Worm (Caenorhabditis elegans) whole organism, L1 larva: ENCODE results near the gene sri-36.
"Not testable (repeated sequence)": the region's sequence is repeated elsewhere in the genome, so short reads cannot be mapped to it uniquely, and the experiment has no call there.

Source experiments
- C16A3.4 ChIP-seq: fragments of 150-350 bp; optimal IDR thresholded peaks from 2 replicates; lab custom pipeline; 2014; ENCODE audit warnings: missing biosample characterization, missing genetic modification characterization
- Y116A8C.19 ChIP-seq: sonication (generic microtip); optimal IDR thresholded peaks from 2 replicates; lab custom pipeline; 2016; ENCODE audit warnings: missing compliant biosample characterization, missing genetic modification characterization, borderline replicate concordance
- aha-1 ChIP-seq: fragments of 150-350 bp; optimal IDR thresholded peaks from 2 replicates; lab custom pipeline; 2014; ENCODE audit warnings: missing biosample characterization, missing genetic modification characterization
- aly-2 ChIP-seq: fragments of 150-350 bp; optimal IDR thresholded peaks from 2 replicates; lab custom pipeline; 2014; ENCODE audit warnings: missing biosample characterization, missing genetic modification characterization
- blmp-1 ChIP-seq: fragments of 150-350 bp; optimal IDR thresholded peaks from 2 replicates; lab custom pipeline; 2014; ENCODE audit warnings: missing biosample characterization, missing genetic modification characterization
- ceh-63 ChIP-seq: fragments of 200-800 bp; sonication (Bioruptor generic); optimal IDR thresholded peaks from 2 replicates; lab custom pipeline; 2018; ENCODE audit warnings: mild to moderate bottlenecking, missing genetic modification characterization, missing compliant biosample characterization
- ceh-88 ChIP-seq: fragments of 200-800 bp; sonication (Bioruptor generic); IDR thresholded peaks from 2 replicates; pipeline ENCODE4 v1.3.6; 2022; ENCODE audit warnings: missing genetic modification characterization, missing compliant biosample characterization
- ceh-90 ChIP-seq: sonication (generic microtip); optimal IDR thresholded peaks from 2 replicates; lab custom pipeline; 2016; ENCODE audit warnings: missing genetic modification characterization, missing compliant biosample characterization
- dpl-1 ChIP-seq, 3 experiments: fragments of 150-350 bp in 2 of 3; sonication (generic microtip) in 1 of 3; optimal IDR thresholded peaks; 2 replicates each; lab custom pipeline; 2014 to 2017; ENCODE audit warnings: missing biosample characterization in 3 of 3, missing genetic modification characterization in 3 of 3, missing genetic modification reagents in 3 of 3
- dsc-1 ChIP-seq: sonication (generic microtip); optimal IDR thresholded peaks from 2 replicates; lab custom pipeline; 2016; ENCODE audit warnings: mild to moderate bottlenecking, missing genetic modification characterization, missing compliant biosample characterization
- efl-1 ChIP-seq, 4 experiments: fragments of 150-350 bp; optimal IDR thresholded peaks in 3 of 4; peaks in 1 of 4; 1 replicate in 1 of 4; 2 replicates in 3 of 4; lab custom pipeline; 2014; ENCODE audit warnings: missing biosample characterization in 2 of 4, missing genetic modification characterization in 2 of 4, missing genetic modification reagents in 2 of 4
- egl-13 ChIP-seq: sonication (generic microtip); optimal IDR thresholded peaks from 2 replicates; lab custom pipeline; 2016; ENCODE audit warnings: missing genotype, missing genetic modification reagents, missing genetic modification characterization, missing compliant biosample characterization
- elt-2 ChIP-seq: sonication (generic microtip); optimal IDR thresholded peaks from 2 replicates; lab custom pipeline; 2016; ENCODE audit warnings: missing genetic modification characterization, mild to moderate bottlenecking, inconsistent platforms, missing compliant biosample characterization, missing genetic modification reagents
- ets-5 ChIP-seq: fragments of 200-800 bp; sonication (Bioruptor generic); IDR thresholded peaks from 2 replicates; pipeline ENCODE4 v1.3.6; 2022; ENCODE audit warnings: missing genetic modification characterization, missing compliant biosample characterization
- fkh-4 ChIP-seq: sonication (generic microtip); optimal IDR thresholded peaks from 2 replicates; lab custom pipeline; 2016; ENCODE audit warnings: missing compliant biosample characterization, missing genetic modification characterization, borderline replicate concordance
- grh-1 ChIP-seq: fragments of 200-800 bp; sonication (Bioruptor generic); IDR thresholded peaks from 2 replicates; pipeline ENCODE4 v1.3.6; 2022; ENCODE audit warnings: missing genetic modification reagents, missing genetic modification characterization, missing compliant biosample characterization
- hlh-4 ChIP-seq: sonication (generic microtip); optimal IDR thresholded peaks from 2 replicates; lab custom pipeline; 2016; ENCODE audit warnings: mild to moderate bottlenecking, missing genetic modification characterization, missing compliant biosample characterization
- hpl-2 ChIP-seq: fragments of 150-350 bp; optimal IDR thresholded peaks from 2 replicates; lab custom pipeline; 2014; ENCODE audit warnings: missing biosample characterization, missing genetic modification reagents, missing genetic modification characterization
- jun-1 ChIP-seq: fragments of 150-350 bp; optimal IDR thresholded peaks from 2 replicates; lab custom pipeline; 2014; ENCODE audit warnings: missing biosample characterization, missing genetic modification reagents, missing genetic modification characterization
- lin-14 ChIP-seq: fragments of 200-800 bp; sonication (Bioruptor generic); optimal IDR thresholded peaks from 2 replicates; lab custom pipeline; 2018; ENCODE audit warnings: mild to moderate bottlenecking, missing genetic modification characterization, moderate library complexity, missing compliant biosample characterization
- lin-35 ChIP-seq, 2 experiments: fragments of 150-350 bp; optimal IDR thresholded peaks; 2 replicates each; lab custom pipeline; 2014; ENCODE audit warnings: missing biosample characterization in 2 of 2, missing genetic modification characterization in 2 of 2, missing genetic modification reagents in 2 of 2
- lin-39 ChIP-seq: fragments of 150-350 bp; optimal IDR thresholded peaks from 2 replicates; lab custom pipeline; 2014; ENCODE audit warnings: missing biosample characterization, missing genetic modification reagents, missing genetic modification characterization
- mdl-1 ChIP-seq, 2 experiments: fragments of 150-350 bp; optimal IDR thresholded peaks; 2 replicates each; lab custom pipeline; 2014 to 2017; ENCODE audit warnings: missing biosample characterization in 2 of 2, missing genetic modification characterization in 2 of 2, inconsistent platforms in 1 of 2
- nhr-11 ChIP-seq: fragments of 150-350 bp; optimal IDR thresholded peaks from 2 replicates; lab custom pipeline; 2014; ENCODE audit warnings: missing biosample characterization, missing genetic modification characterization
- nhr-12 ChIP-seq: sonication (generic microtip); optimal IDR thresholded peaks from 2 replicates; lab custom pipeline; 2017; ENCODE audit warnings: missing biosample characterization, missing genetic modification characterization
- nhr-71 ChIP-seq: sonication (generic microtip); optimal IDR thresholded peaks from 2 replicates; lab custom pipeline; 2016; ENCODE audit warnings: mild to moderate bottlenecking, missing genetic modification characterization, moderate library complexity, missing compliant biosample characterization
- nhr-90 ChIP-seq: sonication (generic microtip); optimal IDR thresholded peaks from 2 replicates; lab custom pipeline; 2016; ENCODE audit warnings: mild to moderate bottlenecking, missing genetic modification characterization, missing compliant biosample characterization; ENCODE audit not compliant: poor library complexity
- pag-3 ChIP-seq: sonication (generic microtip); optimal IDR thresholded peaks from 2 replicates; lab custom pipeline; 2017; ENCODE audit warnings: missing genetic modification characterization, mild to moderate bottlenecking, missing compliant biosample characterization, antibody characterized with exemption, borderline replicate concordance; ENCODE audit not compliant: insufficient read depth
- pax-3 ChIP-seq: fragments of 200-800 bp; sonication (Bioruptor generic); optimal IDR thresholded peaks from 2 replicates; lab custom pipeline; 2018; ENCODE audit warnings: mild to moderate bottlenecking, missing genetic modification characterization, moderate library complexity, missing compliant biosample characterization
- rnt-1 ChIP-seq: sonication (generic microtip); optimal IDR thresholded peaks from 2 replicates; lab custom pipeline; 2016; ENCODE audit warnings: mild to moderate bottlenecking, missing genetic modification characterization, moderate library complexity, missing compliant biosample characterization
- skn-1 ChIP-seq: fragments of 150-350 bp; optimal IDR thresholded peaks from 2 replicates; lab custom pipeline; 2014; ENCODE audit warnings: missing biosample characterization, missing genetic modification characterization
- sox-4 ChIP-seq: sonication (generic microtip); optimal IDR thresholded peaks from 2 replicates; lab custom pipeline; 2016; ENCODE audit warnings: missing genetic modification characterization, missing compliant biosample characterization
- tlp-1 ChIP-seq: fragments of 150-350 bp; optimal IDR thresholded peaks from 2 replicates; lab custom pipeline; 2014; ENCODE audit warnings: missing biosample characterization, missing genetic modification characterization
- unc-30 ChIP-seq: sonication (generic microtip); optimal IDR thresholded peaks from 2 replicates; lab custom pipeline; 2017; ENCODE audit warnings: missing biosample characterization, missing genetic modification characterization
- unc-62 ChIP-seq: fragments of 150-350 bp; optimal IDR thresholded peaks from 2 replicates; lab custom pipeline; 2014; ENCODE audit warnings: missing biosample characterization, missing genetic modification reagents, missing genetic modification characterization
- zag-1 ChIP-seq: fragments of 150-350 bp; optimal IDR thresholded peaks from 2 replicates; lab custom pipeline; 2014; ENCODE audit warnings: missing biosample characterization, missing genetic modification characterization
- zip-4 ChIP-seq: fragments of 200-800 bp; sonication (Bioruptor generic); optimal IDR thresholded peaks from 2 replicates; lab custom pipeline; 2018; ENCODE audit warnings: mild to moderate bottlenecking, missing genetic modification characterization, moderate library complexity, missing compliant biosample characterization

sri-36 gene

ce11 chrII:2610202-2610912, 25.0 kb upstream of the sri-36 start, which contains the start of gene sri-38:
Gene sri-38, plus strand, starts transcription at chrII:2610862.
- TF ChIP-seq blmp-1 (no peak), dsc-1 (no peak), ceh-90 (tag; lab: Kevin White, UChicago) (no peak), lin-14 (GFP tag; lab: Kevin White, UChicago) (no peak), elt-2 (tag; lab: Kevin White, UChicago) (peak; percentile 98), sox-4 (tag; lab: Kevin White, UChicago) (no peak), lin-39 (tag; lab: Kevin White, UChicago) (no peak), jun-1 (tag; lab: Kevin White, UChicago) (peak; percentile 53), C16A3.4 (tag; lab: Kevin White, UChicago) (no peak), egl-13 (no peak), pag-3 (tag; lab: Kevin White, UChicago) (no peak), grh-1 (GFP tag; lab: Robert Waterston, UW) (no peak), ceh-63 (GFP tag; lab: Kevin White, UChicago) (no peak), rnt-1 (tag; lab: Kevin White, UChicago) (no peak), nhr-90 (tag; lab: Kevin White, UChicago) (no peak)
- TF ChIP-seq, all 84 proteins: peak for 2

ce11 chrII:2605319-2605718, 19.9 kb upstream of the sri-36 start, which contains the start of gene sri-77:
Gene sri-77, minus strand, starts transcription at chrII:2605419.
- TF ChIP-seq hpl-2 (GFP tag; lab: Kevin White, UChicago) (no peak), efl-1 (optimal IDR thresholded peaks at IDR 0.05; lab: Kevin White, UChicago) (no peak), efl-1 (GFP tag; optimal IDR thresholded peaks at IDR 0.05 in 1 of 2; lab: Kevin White, UChicago) (peak in 1 of 2 experiments; percentile 8)
- TF ChIP-seq, all 84 proteins: peak for 1

- TF ChIP-seq mdl-1 (tag; optimal IDR thresholded peaks at IDR 0.05; lab: Kevin White, UChicago) (no peak), unc-62 (GFP tag; lab: Kevin White, UChicago) (no peak), fkh-4 (no peak), lin-35 (GFP tag; optimal IDR thresholded peaks at IDR 0.05; lab: Kevin White, UChicago) (no peak), unc-30 (tag; lab: Kevin White, UChicago) (no peak), pax-3 (tag; lab: Kevin White, UChicago) (no peak), nhr-11 (tag; lab: Kevin White, UChicago) (no peak), dpl-1 (GFP tag; optimal IDR thresholded peaks at IDR 0.05; lab: Kevin White, UChicago) (no peak), zag-1 (tag; lab: Kevin White, UChicago) (no peak), skn-1 (tag; lab: Kevin White, UChicago) (no peak), Y116A8C.19 (no peak), nhr-12 (tag; lab: Kevin White, UChicago) (no peak), aly-2 (tag; lab: Kevin White, UChicago) (no peak), ceh-88 (GFP tag; lab: Robert Waterston, UW) (no peak), nhr-71 (no peak), ceh-63 (GFP tag; lab: Kevin White, UChicago) (no peak), tlp-1 (tag; lab: Kevin White, UChicago) (no peak), zip-4 (GFP tag; lab: Kevin White, UChicago) (no peak), C16A3.4 (tag; lab: Kevin White, UChicago) (no peak)
Observed at ce11 chrII:2600931-2601330, 15.5 kb upstream of the sri-36 start.

ce11 chrII:2600176-2600575, 14.8 kb upstream of the sri-36 start, which contains the start of gene F33H12.1:
Gene F33H12.1, plus strand, starts transcription at chrII:2600476.
- TF ChIP-seq hlh-4 (tag; lab: Kevin White, UChicago); aha-1; ets-5 (GFP tag; lab: Robert Waterston, UW): not testable (repeated sequence)
